Fruit fly (Drosophila melanogaster) whole organism, embryonic: ENCODE results near the gene Awh.

Source experiments
- Atf3 ChIP-seq: fragments of 200-800 bp; sonication (Bioruptor generic); optimal IDR thresholded peaks from 3 replicates; lab custom pipeline; 2016; ENCODE audit warnings: missing biosample characterization, missing genetic modification characterization
- Atf6 ChIP-seq: fragments of 200-800 bp; sonication (Bioruptor generic); IDR thresholded peaks from 2 replicates; pipeline ENCODE4 v1.3.6; 2022; ENCODE audit warnings: missing biosample characterization, missing genetic modification characterization
- Awh ChIP-seq: fragments of 200-800 bp; sonication (Bioruptor generic); IDR thresholded peaks from 2 replicates; pipeline ENCODE4, ENCODE4 v1.3.6; 2022; ENCODE audit warnings: missing biosample characterization, missing genetic modification characterization
- B-H1 ChIP-seq: fragments of 200-800 bp; sonication (Bioruptor generic); IDR thresholded peaks from 3 replicates; pipeline ENCODE4 v1.3.6; 2022; ENCODE audit warnings: missing biosample characterization, missing genetic modification characterization
- Bgb ChIP-seq: fragments of 200-800 bp; sonication (Bioruptor generic); IDR thresholded peaks from 2 replicates; pipeline ENCODE4 v1.3.6; 2022; ENCODE audit warnings: missing biosample characterization, missing genetic modification characterization; ENCODE audit not compliant: partially characterized antibody
- Blimp-1 ChIP-seq: fragments of 200-800 bp; sonication (Bioruptor generic); optimal IDR thresholded peaks from 3 replicates; lab custom pipeline; 2018; ENCODE audit warnings: missing biosample characterization, missing genetic modification characterization, mild to moderate bottlenecking, moderate library complexity, missing genetic modification reagents
- CG10431 ChIP-seq: fragments of 200-800 bp; sonication (Bioruptor generic); optimal IDR thresholded peaks from 3 replicates; lab custom pipeline; 2018; ENCODE audit warnings: missing biosample characterization, mild to moderate bottlenecking, missing genetic modification characterization
- CG10462 ChIP-seq: fragments of 200-800 bp; sonication (Bioruptor generic); optimal IDR thresholded peaks from 2 replicates; lab custom pipeline; 2016; ENCODE audit warnings: missing biosample characterization, missing genetic modification characterization
- CG10654 ChIP-seq: fragments of 200-800 bp; sonication (Bioruptor generic); optimal IDR thresholded peaks from 2 replicates; lab custom pipeline; 2016; ENCODE audit warnings: missing biosample characterization, missing genetic modification characterization
- CG11456 ChIP-seq: fragments of 200-800 bp; sonication (Bioruptor generic); IDR thresholded peaks from 3 replicates; pipeline ENCODE4 v1.3.6; 2022; ENCODE audit warnings: missing biosample characterization, missing genetic modification characterization
- CG11504 ChIP-seq: fragments of 200-800 bp; sonication (Bioruptor generic); optimal IDR thresholded peaks from 3 replicates; lab custom pipeline; 2019; ENCODE audit warnings: missing biosample characterization, mild to moderate bottlenecking, missing genetic modification characterization, moderate library complexity
- CG1233 ChIP-seq: fragments of 200-800 bp; sonication (Bioruptor generic); optimal IDR thresholded peaks from 4 replicates; lab custom pipeline; 2018; ENCODE audit warnings: missing biosample characterization, mild to moderate bottlenecking, missing genetic modification characterization
- CG15269 ChIP-seq: fragments of 200-800 bp; sonication (Bioruptor generic); optimal IDR thresholded peaks from 2 replicates; lab custom pipeline; 2018; ENCODE audit warnings: missing biosample characterization, mild to moderate bottlenecking, missing genetic modification characterization, moderate library complexity
- CG16815 ChIP-seq: fragments of 200-800 bp; sonication (Bioruptor generic); optimal IDR thresholded peaks from 3 replicates; lab custom pipeline; 2017; ENCODE audit warnings: missing biosample characterization, mild to moderate bottlenecking, missing genetic modification characterization
- CG16863 ChIP-seq: fragments of 200-800 bp; sonication (Bioruptor generic); optimal IDR thresholded peaks from 3 replicates; lab custom pipeline; 2016; ENCODE audit warnings: missing biosample characterization, missing genetic modification characterization
- CG17328 ChIP-seq: fragments of 200-800 bp; sonication (Bioruptor generic); IDR thresholded peaks from 2 replicates; pipeline ENCODE4 v1.3.6; 2022; ENCODE audit warnings: missing biosample characterization, missing genetic modification characterization
- CG18764 ChIP-seq: fragments of 200-800 bp; sonication (Bioruptor generic); optimal IDR thresholded peaks from 3 replicates; lab custom pipeline; 2016; ENCODE audit warnings: missing biosample characterization, missing genetic modification characterization
- CG2116 ChIP-seq: fragments of 200-800 bp; sonication (Bioruptor generic); optimal IDR thresholded peaks from 3 replicates; lab custom pipeline; 2018; ENCODE audit warnings: missing biosample characterization, mild to moderate bottlenecking, missing genetic modification characterization
- CG30403 ChIP-seq: fragments of 200-800 bp; sonication (Bioruptor generic); optimal IDR thresholded peaks from 3 replicates; lab custom pipeline; 2016; ENCODE audit warnings: missing biosample characterization, missing genetic modification characterization
- CG31388 ChIP-seq: fragments of 200-800 bp; sonication (Bioruptor generic); optimal IDR thresholded peaks from 2 replicates; lab custom pipeline; 2016; ENCODE audit warnings: missing biosample characterization, missing genetic modification characterization
- CG3407 ChIP-seq: fragments of 200-800 bp; sonication (Bioruptor generic); optimal IDR thresholded peaks from 2 replicates; lab custom pipeline; 2018; ENCODE audit warnings: missing biosample characterization, mild to moderate bottlenecking, missing genetic modification characterization
- CG34224 ChIP-seq: fragments of 200-800 bp; sonication (Bioruptor generic); IDR thresholded peaks from 3 replicates; pipeline ENCODE4 v1.3.6; 2022; ENCODE audit warnings: missing biosample characterization, missing genetic modification characterization; ENCODE audit not compliant: partially characterized antibody
- CG4707 ChIP-seq: fragments of 200-800 bp; sonication (Bioruptor generic); optimal IDR thresholded peaks from 2 replicates; lab custom pipeline; 2018; ENCODE audit warnings: missing biosample characterization, mild to moderate bottlenecking, missing genetic modification characterization, moderate library complexity
- CG4730 ChIP-seq: fragments of 200-800 bp; sonication (Bioruptor generic); IDR thresholded peaks from 2 replicates; pipeline ENCODE4 v1.3.6; 2022; ENCODE audit warnings: missing biosample characterization, missing genetic modification characterization
- CG6689 ChIP-seq: fragments of 200-800 bp; sonication (Bioruptor generic); IDR thresholded peaks from 2 replicates; pipeline ENCODE4 v1.3.6; 2022; ENCODE audit warnings: missing biosample characterization, missing genetic modification characterization
- CG6813 ChIP-seq: fragments of 200-800 bp; sonication (Bioruptor generic); optimal IDR thresholded peaks from 2 replicates; lab custom pipeline; 2017; ENCODE audit warnings: missing biosample characterization, missing genetic modification characterization, mild to moderate bottlenecking, moderate library complexity, missing genetic modification reagents
- CG7271 ChIP-seq: fragments of 200-800 bp; sonication (Bioruptor generic); optimal IDR thresholded peaks from 2 replicates; lab custom pipeline; 2018; ENCODE audit warnings: missing biosample characterization, mild to moderate bottlenecking, missing genetic modification characterization, moderate library complexity
- CG9727 ChIP-seq: fragments of 200-800 bp; sonication (Bioruptor generic); optimal IDR thresholded peaks from 3 replicates; lab custom pipeline; 2017; ENCODE audit warnings: missing biosample characterization, mild to moderate bottlenecking, missing genetic modification characterization
- CG9876 ChIP-seq: fragments of 200-800 bp; sonication (Bioruptor generic); optimal IDR thresholded peaks from 2 replicates; lab custom pipeline; 2016; ENCODE audit warnings: missing biosample characterization, missing genetic modification characterization
- CrebB ChIP-seq: fragments of 200-800 bp; sonication (Bioruptor generic); optimal IDR thresholded peaks from 3 replicates; lab custom pipeline; 2018; ENCODE audit warnings: missing biosample characterization, mild to moderate bottlenecking, missing genetic modification characterization
- D19B ChIP-seq: fragments of 200-800 bp; sonication (Bioruptor generic); optimal IDR thresholded peaks from 2 replicates; lab custom pipeline; 2017; ENCODE audit warnings: missing biosample characterization, mild to moderate bottlenecking, missing genetic modification characterization
- HLH3B ChIP-seq: fragments of 200-800 bp; sonication (Bioruptor generic); IDR thresholded peaks from 2 replicates; pipeline ENCODE4 v1.3.6; 2022; ENCODE audit warnings: missing biosample characterization, missing genetic modification characterization
- HmgZ ChIP-seq: fragments of 200-800 bp; sonication (Bioruptor generic); optimal IDR thresholded peaks from 2 replicates; lab custom pipeline; 2018; ENCODE audit warnings: missing biosample characterization, mild to moderate bottlenecking, missing genetic modification characterization
- Ssrp ChIP-seq: fragments of 200-800 bp; sonication (Bioruptor generic); optimal IDR thresholded peaks from 2 replicates; lab custom pipeline; 2018; ENCODE audit warnings: missing biosample characterization, mild to moderate bottlenecking, missing genetic modification characterization, moderate library complexity
- Stat92E ChIP-seq, 3 experiments: fragments of >200 bp in 2 of 3; fragments of 200-800 bp in 1 of 3; sonication (Bioruptor generic) in 1 of 3; optimal IDR thresholded peaks; 2 replicates each; lab custom pipeline; 2017 to 2019; ENCODE audit warnings: missing biosample characterization in 3 of 3, missing genetic modification characterization in 3 of 3, mild to moderate bottlenecking in 1 of 3, moderate library complexity in 1 of 3
- crc ChIP-seq: fragments of 200-800 bp; sonication (Bioruptor generic); optimal IDR thresholded peaks from 2 replicates; lab custom pipeline; 2016; ENCODE audit warnings: missing biosample characterization, missing genetic modification characterization
- dpn ChIP-seq, 2 experiments: fragments of 200-800 bp; sonication (Bioruptor generic); optimal IDR thresholded peaks; 3 replicates each; lab custom pipeline; 2016; ENCODE audit warnings: missing biosample characterization in 2 of 2, missing genetic modification characterization in 2 of 2
- exex ChIP-seq: fragments of 200-800 bp; sonication (Bioruptor generic); optimal IDR thresholded peaks from 4 replicates; lab custom pipeline; 2018; ENCODE audit warnings: missing biosample characterization, mild to moderate bottlenecking, missing genetic modification characterization, moderate library complexity
- gro ChIP-seq: fragments of 200-800 bp; sonication (Bioruptor generic); optimal IDR thresholded peaks from 2 replicates; lab custom pipeline; 2016; ENCODE audit warnings: missing biosample characterization, missing genetic modification characterization
- hb ChIP-seq: fragments of 200-800 bp; sonication (Bioruptor generic); IDR thresholded peaks from 3 replicates; pipeline ENCODE4 v1.3.6; 2022; ENCODE audit warnings: missing biosample characterization, missing genetic modification characterization; ENCODE audit not compliant: partially characterized antibody
- hkb ChIP-seq, 2 experiments: fragments of 200-800 bp in 1 of 2; fragments of >200 bp in 1 of 2; sonication (Bioruptor generic) in 1 of 2; IDR thresholded peaks in 1 of 2; optimal IDR thresholded peaks in 1 of 2; 2 replicates each; pipeline versions ENCODE4 v1.3.6 to Lab custom; 2017 to 2022; ENCODE audit warnings: missing biosample characterization in 1 of 2, missing genetic modification characterization in 1 of 2
- lab ChIP-seq: fragments of 200-800 bp; sonication (Bioruptor generic); optimal IDR thresholded peaks from 3 replicates; lab custom pipeline; 2017; ENCODE audit warnings: missing biosample characterization, missing genetic modification characterization, mild to moderate bottlenecking, moderate library complexity, missing genetic modification reagents
- nmo ChIP-seq: fragments of 200-800 bp; sonication (Bioruptor generic); optimal IDR thresholded peaks from 2 replicates; lab custom pipeline; 2018; ENCODE audit warnings: missing biosample characterization, mild to moderate bottlenecking, missing genetic modification characterization, moderate library complexity
- nom ChIP-seq: fragments of 200-800 bp; sonication (Bioruptor generic); optimal IDR thresholded peaks from 2 replicates; lab custom pipeline; 2017; ENCODE audit warnings: missing biosample characterization, missing genetic modification characterization, mild to moderate bottlenecking, moderate library complexity, missing genetic modification reagents
- onecut ChIP-seq: fragments of 200-800 bp; sonication (Bioruptor generic); IDR thresholded peaks from 2 replicates; pipeline ENCODE4 v1.3.6; 2022; ENCODE audit warnings: missing biosample characterization, missing genetic modification characterization
- seq ChIP-seq: fragments of 200-800 bp; sonication (Bioruptor generic); IDR thresholded peaks from 2 replicates; pipeline ENCODE4 v1.3.6; 2022; ENCODE audit warnings: missing biosample characterization, missing genetic modification characterization
- so ChIP-seq: fragments of 200-800 bp; sonication (Bioruptor generic); IDR thresholded peaks from 3 replicates; pipeline ENCODE4 v1.3.6; 2022; ENCODE audit warnings: missing biosample characterization, missing genetic modification characterization
- vvl ChIP-seq: fragments of 200-800 bp; sonication (Bioruptor generic); IDR thresholded peaks from 2 replicates; pipeline ENCODE4 v1.3.6; 2022; ENCODE audit warnings: missing biosample characterization, missing genetic modification characterization

Awh gene

dm6 chr3L:3855194-3855980 is 9.4 kb downstream of the Awh start (continued):
- TF ChIP-seq exex (tag; lab: Kevin White, UChicago) (no peak), seq (peak; percentile 50; the same call in 1 of the 2 replicates), CG6689 (GFP tag; lab: Robert Waterston, UW) (peak; percentile 69), so (no peak), CG9727 (GFP tag; lab: Kevin White, UChicago) (peak; percentile 82), CG7271 (no peak), CG10654 (peak; percentile 22), crc (GFP tag; lab: Kevin White, UChicago) (no peak), Blimp-1 (GFP tag; lab: Kevin White, UChicago) (peak; percentile 61), CG10462 (GFP tag; lab: Kevin White, UChicago) (peak; percentile 10), Stat92E (GFP tag; optimal IDR thresholded peaks at IDR 0.05; lab: Kevin White, UChicago) (peak in 1 of 3 experiments; percentile 11), CG4707 (peak; percentile 32), Atf6 (GFP tag; lab: Robert Waterston, UW) (0 out of 2 replicates have a peak, but pooled peaks have one; percentile 17), Awh (GFP tag; lab: Robert Waterston, UW) (peak; percentile 81), Atf3 (no peak), CG3407 (GFP tag; lab: Kevin White, UChicago) (peak; percentile 43), HmgZ (tag; lab: Kevin White, UChicago) (no peak), nmo (GFP tag; lab: Kevin White, UChicago) (peak; percentile 77), dpn (GFP tag; optimal IDR thresholded peaks at IDR 0.05; lab: Kevin White, UChicago) (peak in 1 of 2 experiments; percentile 28), hkb (optimal IDR thresholded peaks at IDR 0.05; lab: Kevin White, UChicago) (no peak), hkb (GFP tag; IDR thresholded peaks at IDR 0.05; lab: Robert Waterston, UW) (peak; percentile 63), CG10431 (GFP tag; lab: Kevin White, UChicago) (peak; percentile 13), Ssrp (tag; lab: Kevin White, UChicago) (peak; percentile 70), vvl (GFP tag; lab: Robert Waterston, UW) (peak; percentile 73), CG2116 (peak; percentile 12), hb (GFP tag; lab: Robert Waterston, UW) (no peak), CG4730 (GFP tag; lab: Robert Waterston, UW) (no peak), CG6813 (peak; percentile 10), gro (GFP tag; lab: Kevin White, UChicago) (no peak), CG1233 (GFP tag; lab: Kevin White, UChicago) (peak; percentile 19), CG31388 (no peak), CG16815 (GFP tag; lab: Kevin White, UChicago) (peak; percentile 55), CrebB (no peak), Bgb (no peak), CG9876 (GFP tag; lab: Kevin White, UChicago) (no peak), CG11504 (peak; percentile 62), lab (peak; percentile 8), HLH3B (GFP tag; lab: Robert Waterston, UW) (peak; percentile 60), B-H1 (GFP tag; lab: Robert Waterston, UW) (no peak), CG17328 (peak; percentile 68), CG18764 (GFP tag; lab: Kevin White, UChicago) (no peak), D19B (GFP tag; lab: Kevin White, UChicago) (no peak), CG16863 (GFP tag; lab: Kevin White, UChicago) (no peak), CG15269 (tag; lab: Kevin White, UChicago) (peak; percentile 50), CG30403 (GFP tag; lab: Kevin White, UChicago) (peak; percentile 47), CG11456 (GFP tag; lab: Robert Waterston, UW) (no peak), CG34224 (GFP tag; lab: Robert Waterston, UW) (no peak), onecut (GFP tag; lab: Robert Waterston, UW) (peak; percentile 38; the same call in 1 of the 2 replicates), nom (no peak)
